Worm (Caenorhabditis elegans) whole organism, midembryonic: ENCODE measurements around the gene sdz-13.

Experiments used
- T22C8.4 ChIP-seq: fragments of 200-800 bp; sonication (Bioruptor generic); IDR thresholded peaks from 2 replicates; pipeline ENCODE4 v1.3.6; 2022; ENCODE audit warnings: missing genetic modification characterization, missing compliant biosample characterization
- cog-1 ChIP-seq: sonication (generic microtip); optimal IDR thresholded peaks from 2 replicates; lab custom pipeline; 2016; ENCODE audit warnings: missing genetic modification characterization, missing compliant biosample characterization
- flt-1 ChIP-seq: fragments of 200-800 bp; sonication (Bioruptor generic); IDR thresholded peaks from 2 replicates; pipeline ENCODE4 v1.3.6; 2022; ENCODE audit warnings: missing genetic modification characterization, missing compliant biosample characterization
- klf-2 ChIP-seq: fragments of 200-800 bp; sonication (Bioruptor generic); conservative IDR thresholded peaks from 2 replicates; pipeline ENCODE4 v1.3.6; 2022; ENCODE audit warnings: missing genetic modification reagents, missing genetic modification characterization, missing compliant biosample characterization
- med-1 ChIP-seq: sonication (generic microtip); optimal IDR thresholded peaks from 2 replicates; lab custom pipeline; 2017; ENCODE audit warnings: missing genetic modification characterization, mild to moderate bottlenecking, missing compliant biosample characterization, antibody characterized with exemption, missing genetic modification reagents; ENCODE audit not compliant: insufficient read depth
- ref-1 ChIP-seq: fragments of 200-800 bp; sonication (Bioruptor generic); conservative IDR thresholded peaks from 2 replicates; pipeline ENCODE4 v1.3.6; 2022; ENCODE audit warnings: missing genetic modification reagents, missing genetic modification characterization, missing compliant biosample characterization
- tab-1 ChIP-seq: fragments of 200-800 bp; sonication (Bioruptor generic); IDR thresholded peaks from 2 replicates; pipeline ENCODE4 v1.3.6; 2022; ENCODE audit warnings: missing genetic modification characterization, missing compliant biosample characterization
- ztf-23 ChIP-seq: fragments of 200-800 bp; sonication (Bioruptor generic); IDR thresholded peaks from 2 replicates; pipeline ENCODE4 v1.3.6; 2022; ENCODE audit warnings: missing genetic modification reagents, missing genetic modification characterization, missing compliant biosample characterization
- ztf-29 ChIP-seq: fragments of 200-800 bp; sonication (Bioruptor generic); IDR thresholded peaks from 2 replicates; pipeline ENCODE4 v1.3.6; 2022; ENCODE audit warnings: missing genetic modification reagents, missing genetic modification characterization, missing compliant biosample characterization

sdz-13 gene

DNA sequence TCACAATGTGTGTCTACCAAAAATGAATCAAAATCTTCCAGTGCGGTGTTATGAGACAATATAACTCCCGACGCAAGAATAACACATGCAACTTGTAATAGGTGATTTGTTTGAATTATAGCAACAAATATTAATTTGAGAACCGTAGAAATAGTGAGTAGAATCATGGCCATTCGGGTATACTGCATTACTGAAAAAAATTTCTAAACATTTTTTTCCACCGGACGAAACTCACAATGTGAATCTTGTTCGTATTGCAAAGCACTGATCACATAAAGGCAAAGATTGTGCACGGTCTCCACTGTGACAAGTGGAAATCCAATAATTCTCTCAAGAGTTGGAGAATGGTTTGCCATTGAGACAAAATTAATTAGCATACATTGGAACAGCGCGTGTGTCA, 23.0 kb upstream of the sdz-13 start:
- TF ChIP-seq med-1 (GFP tag; lab: Kevin White, UChicago) (no peak), T22C8.4 (GFP tag; lab: Robert Waterston, UW) (no peak), tab-1 (GFP tag; lab: Robert Waterston, UW) (no peak), flt-1 (GFP tag; lab: Robert Waterston, UW) (no peak), ztf-23 (GFP tag; lab: Robert Waterston, UW) (no peak), ztf-29 (GFP tag; lab: Robert Waterston, UW) (no peak), cog-1 (no peak), ref-1 (no peak), klf-2 (GFP tag; lab: Robert Waterston, UW) (no peak)

DNA sequence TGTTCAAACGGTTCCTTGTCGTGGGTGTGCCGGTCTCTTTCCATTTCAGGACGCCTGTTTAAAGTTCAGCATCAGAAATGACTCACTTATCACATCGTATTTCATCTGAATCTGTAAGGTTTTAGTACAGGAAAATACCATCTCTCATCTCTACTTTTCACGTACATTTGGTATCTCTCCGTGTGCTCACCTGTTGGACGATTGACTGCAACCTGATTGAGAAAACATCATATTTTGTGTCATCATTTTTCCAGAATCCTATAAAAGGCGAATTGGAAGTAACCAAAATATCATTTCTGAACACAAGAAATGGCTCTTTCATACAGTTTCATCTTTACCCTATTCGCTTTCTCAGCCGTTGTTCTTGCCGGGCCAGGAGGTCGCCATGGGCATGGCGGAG, 20.6 kb upstream of the sdz-13 start, which contains the start of gene srlf-30:
TSS of gene srlf-30 (plus strand) at position 301 of the 400 bp plus-strand sequence.
- TF ChIP-seq T22C8.4 (GFP tag; lab: Robert Waterston, UW) (no peak), med-1 (GFP tag; lab: Kevin White, UChicago) (no peak), ztf-23 (GFP tag; lab: Robert Waterston, UW) (no peak), tab-1 (GFP tag; lab: Robert Waterston, UW) (no peak), klf-2 (GFP tag; lab: Robert Waterston, UW) (no peak), flt-1 (GFP tag; lab: Robert Waterston, UW) (no peak), cog-1 (no peak), ref-1 (no peak), ztf-29 (GFP tag; lab: Robert Waterston, UW) (no peak)

DNA sequence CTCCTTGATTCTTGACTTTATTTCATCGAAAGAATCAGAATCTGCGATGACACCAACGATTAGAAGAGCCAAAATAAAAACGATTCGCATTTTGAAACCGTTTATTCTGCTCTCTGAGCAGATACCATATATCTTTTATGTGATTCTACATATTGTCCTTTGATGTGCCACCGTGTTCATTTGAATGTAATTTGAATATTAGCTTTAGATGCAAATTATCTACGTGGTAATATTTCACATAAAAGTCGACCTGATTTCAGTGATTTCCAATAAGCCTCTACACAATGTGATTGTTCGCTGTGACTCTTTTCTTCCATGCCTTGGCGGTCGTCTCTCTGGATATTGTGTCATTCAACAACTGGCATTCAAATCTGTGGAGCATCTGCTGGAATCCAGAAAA, 19.6 kb upstream of the sdz-13 start, which contains the start of the genes F13E9.9 and F13E9.19:
TSS of gene F13E9.9 (minus strand) at position 101 of the 400 bp plus-strand sequence.
TSS of gene F13E9.19 (plus strand) at position 316 of the 400 bp plus-strand sequence.
- TF ChIP-seq T22C8.4 (GFP tag; lab: Robert Waterston, UW) = no peak
- no peak for TF ChIP-seq ztf-29 (GFP tag; lab: Robert Waterston, UW)
- no peak for TF ChIP-seq flt-1 (GFP tag; lab: Robert Waterston, UW)
- TF ChIP-seq tab-1 (GFP tag; lab: Robert Waterston, UW) = no peak
- no peak for TF ChIP-seq cog-1
- no peak for TF ChIP-seq klf-2 (GFP tag; lab: Robert Waterston, UW)
- no peak for TF ChIP-seq med-1 (GFP tag; lab: Kevin White, UChicago)
- TF ChIP-seq ref-1 = no peak
- no peak for TF ChIP-seq ztf-23 (GFP tag; lab: Robert Waterston, UW)

DNA sequence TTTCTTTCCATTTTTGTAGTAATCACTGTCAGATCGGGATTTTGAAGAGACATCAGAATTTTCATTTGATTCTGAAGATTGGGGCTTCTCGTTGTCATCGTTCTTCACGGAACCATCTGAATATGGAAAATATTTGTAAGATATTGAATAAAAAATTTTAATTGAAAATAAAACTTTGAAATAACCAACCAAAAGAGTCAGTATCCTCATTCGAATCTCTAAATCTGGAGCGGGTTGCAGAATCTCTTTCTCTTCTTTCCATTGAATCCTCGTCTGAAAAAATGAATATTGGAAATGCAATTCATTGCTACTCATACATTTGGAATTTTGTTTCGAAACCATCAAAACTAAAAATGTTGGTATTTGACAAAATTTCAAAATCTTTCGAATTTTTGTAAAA, 18.7 kb upstream of the sdz-13 start:
- TF ChIP-seq ztf-23 (GFP tag; lab: Robert Waterston, UW) (no peak), cog-1 (no peak), T22C8.4 (GFP tag; lab: Robert Waterston, UW) (no peak), ztf-29 (GFP tag; lab: Robert Waterston, UW) (no peak), klf-2 (GFP tag; lab: Robert Waterston, UW) (no peak), ref-1 (no peak), tab-1 (GFP tag; lab: Robert Waterston, UW) (no peak), flt-1 (GFP tag; lab: Robert Waterston, UW) (no peak), med-1 (GFP tag; lab: Kevin White, UChicago) (no peak)

DNA sequence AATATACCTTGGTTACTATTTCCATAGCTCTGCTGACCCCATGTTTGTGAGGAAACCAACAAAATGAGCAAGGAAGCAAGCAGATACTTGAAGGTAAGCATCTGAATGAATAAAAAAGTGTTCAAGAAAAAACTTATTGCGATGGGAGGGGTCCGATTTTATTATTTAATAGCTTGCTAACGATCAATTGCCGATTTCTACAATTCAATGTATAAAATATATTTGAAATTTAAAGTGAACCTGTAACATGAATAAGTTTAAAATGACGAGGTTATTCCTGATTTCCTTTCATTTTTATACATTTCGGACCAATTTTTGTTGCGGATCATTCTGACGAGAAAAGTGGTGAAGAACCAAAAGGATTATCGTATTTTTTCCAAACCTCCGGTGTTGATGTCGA, 17.1 kb upstream of the sdz-13 start, which contains the start of gene srlf-13:
TSS of gene srlf-13 (minus strand) at position 101 of the 400 bp plus-strand sequence.
- TF ChIP-seq tab-1 (GFP tag; lab: Robert Waterston, UW) (no peak), klf-2 (GFP tag; lab: Robert Waterston, UW) (no peak), ztf-29 (GFP tag; lab: Robert Waterston, UW) (no peak), ztf-23 (GFP tag; lab: Robert Waterston, UW) (no peak), T22C8.4 (GFP tag; lab: Robert Waterston, UW) (no peak), ref-1 (no peak), flt-1 (GFP tag; lab: Robert Waterston, UW) (no peak)

DNA sequence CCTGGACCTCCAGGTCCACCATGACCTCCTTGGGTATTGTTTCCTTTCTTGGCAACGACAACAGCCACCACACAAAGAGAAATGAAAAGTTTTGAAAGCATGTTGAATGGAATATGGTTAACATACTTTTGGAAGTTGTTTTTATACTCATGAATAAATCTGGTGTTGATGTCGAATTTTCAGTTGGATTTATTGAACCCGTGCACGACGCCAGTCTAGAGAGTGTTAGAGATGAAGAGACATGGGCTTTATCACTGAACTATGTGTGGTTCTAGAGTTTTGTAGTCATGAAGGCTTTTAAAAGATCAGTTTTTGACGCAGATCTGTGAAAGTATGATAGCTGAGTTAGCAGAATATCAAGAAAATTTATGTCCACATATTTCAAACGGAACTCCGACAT, 14.8 kb upstream of the sdz-13 start, which contains the start of gene srlf-14:
TSS of gene srlf-14 (minus strand) at position 101 of the 400 bp plus-strand sequence.
- TF ChIP-seq T22C8.4 (GFP tag; lab: Robert Waterston, UW) (no peak), ztf-23 (GFP tag; lab: Robert Waterston, UW) (no peak), tab-1 (GFP tag; lab: Robert Waterston, UW) (no peak), ref-1 (no peak), med-1 (GFP tag; lab: Kevin White, UChicago) (no peak), flt-1 (GFP tag; lab: Robert Waterston, UW) (no peak), klf-2 (GFP tag; lab: Robert Waterston, UW) (no peak), ztf-29 (GFP tag; lab: Robert Waterston, UW) (no peak), cog-1 (no peak)

DNA sequence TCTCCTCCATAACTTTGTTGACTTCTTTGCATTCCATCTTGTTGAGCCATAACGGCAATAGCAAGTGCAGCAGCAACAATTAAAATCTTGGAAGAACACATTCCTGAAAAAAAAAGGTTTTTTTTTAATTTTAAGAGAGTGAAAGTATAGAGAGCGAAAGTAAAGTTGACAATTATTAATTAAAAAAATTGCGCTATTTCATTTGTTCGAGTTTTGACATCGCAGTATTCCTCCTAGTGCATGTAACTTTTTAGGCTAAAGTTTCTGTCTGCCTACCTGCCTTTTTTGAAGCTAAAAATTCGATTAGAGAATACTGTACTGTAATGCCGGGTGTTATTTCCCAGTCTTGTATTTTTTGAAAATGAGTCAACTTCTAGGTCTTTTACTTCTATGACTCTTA, 12.6 kb upstream of the sdz-13 start, which contains the start of gene srlf-12:
TSS of gene srlf-12 (minus strand) at position 101 of the 400 bp plus-strand sequence.
- TF ChIP-seq ref-1 = no peak
- no peak for TF ChIP-seq klf-2 (GFP tag; lab: Robert Waterston, UW)
- TF ChIP-seq cog-1 = no peak
- no peak for TF ChIP-seq flt-1 (GFP tag; lab: Robert Waterston, UW)
- no peak for TF ChIP-seq med-1 (GFP tag; lab: Kevin White, UChicago)
- TF ChIP-seq ztf-29 (GFP tag; lab: Robert Waterston, UW) = no peak
- no peak for TF ChIP-seq T22C8.4 (GFP tag; lab: Robert Waterston, UW)
- no peak for TF ChIP-seq ztf-23 (GFP tag; lab: Robert Waterston, UW)
- TF ChIP-seq tab-1 (GFP tag; lab: Robert Waterston, UW) = no peak

DNA sequence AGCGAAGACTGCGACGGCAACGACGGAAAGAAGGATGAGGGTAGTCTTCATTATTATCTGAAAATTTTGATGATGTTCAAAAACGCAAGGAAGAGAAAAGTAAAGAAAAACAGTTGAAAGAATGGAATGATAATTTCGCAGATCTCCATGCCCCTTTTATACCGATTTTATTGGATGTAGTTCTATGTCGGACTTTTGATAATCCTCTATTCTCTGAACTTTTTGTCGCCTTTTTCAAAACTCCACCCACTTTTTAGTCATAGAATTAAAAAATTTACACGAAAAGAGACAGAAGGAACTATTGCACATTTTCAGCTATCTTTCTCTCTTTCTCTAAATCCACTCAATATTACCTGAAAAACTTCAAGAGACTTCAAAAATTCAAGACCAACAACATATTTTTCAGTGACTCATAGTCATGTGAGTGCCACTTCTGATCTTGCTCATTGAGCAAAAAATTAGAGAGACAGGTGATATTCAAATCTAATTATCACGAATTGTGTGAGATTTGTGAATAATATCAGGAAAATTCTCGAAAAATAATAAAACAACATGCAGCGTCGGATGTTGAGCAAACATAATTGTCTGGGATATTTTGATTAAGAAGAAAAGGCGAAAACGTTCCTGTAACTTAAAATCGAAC, 10.5 kb upstream of the sdz-13 start, which contains the start of gene F13E9.15:
TSS of gene F13E9.15 (minus strand) at position 51 of the 643 bp plus-strand sequence.
- TF ChIP-seq flt-1 (GFP tag; lab: Robert Waterston, UW) = no peak

DNA sequence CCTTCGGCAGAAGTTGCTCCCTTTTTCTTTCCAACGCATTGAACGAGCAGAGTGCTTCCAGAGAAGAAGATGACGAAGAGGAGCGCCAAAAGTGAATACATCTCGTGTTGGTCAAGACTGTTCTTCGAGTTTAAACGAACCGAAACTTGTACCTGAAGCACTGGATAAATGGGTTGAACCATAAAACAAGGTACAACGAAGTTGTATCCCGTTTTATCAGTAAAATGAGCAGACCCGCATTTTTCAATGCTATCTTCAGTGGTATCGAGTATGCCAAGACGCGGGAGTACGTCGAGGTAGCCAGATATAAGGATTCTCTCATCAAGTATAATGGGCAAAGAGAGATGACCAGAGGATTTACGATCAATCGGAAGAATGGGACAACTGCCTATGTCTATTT, 7.8 kb upstream of the sdz-13 start, which contains the start of gene F13E9.16:
TSS of gene F13E9.16 (minus strand) at position 101 of the 400 bp plus-strand sequence.
- TF ChIP-seq T22C8.4 (GFP tag; lab: Robert Waterston, UW) (no peak), cog-1 (no peak), tab-1 (GFP tag; lab: Robert Waterston, UW) (no peak), med-1 (GFP tag; lab: Kevin White, UChicago) (no peak), ztf-23 (GFP tag; lab: Robert Waterston, UW) (no peak), ztf-29 (GFP tag; lab: Robert Waterston, UW) (no peak), klf-2 (GFP tag; lab: Robert Waterston, UW) (no peak), ref-1 (no peak)
